Fruit fly (Drosophila melanogaster) whole organism, embryonic: ENCODE measurements around the gene Col4a1.

Experiments
- Ada2b ChIP-seq: fragments of 200-800 bp; sonication (Bioruptor generic); IDR thresholded peaks from 2 replicates; pipeline ENCODE4 v1.3.6; 2022; ENCODE audit warnings: missing biosample characterization, missing genetic modification characterization
- Atf6 ChIP-seq: fragments of 200-800 bp; sonication (Bioruptor generic); IDR thresholded peaks from 2 replicates; pipeline ENCODE4 v1.3.6; 2022; ENCODE audit warnings: missing biosample characterization, missing genetic modification characterization
- Blimp-1 ChIP-seq: fragments of 200-800 bp; sonication (Bioruptor generic); optimal IDR thresholded peaks from 3 replicates; lab custom pipeline; 2018; ENCODE audit warnings: missing biosample characterization, missing genetic modification characterization, mild to moderate bottlenecking, moderate library complexity, missing genetic modification reagents
- CG11398 ChIP-seq: fragments of 200-800 bp; sonication (Bioruptor generic); optimal IDR thresholded peaks from 2 replicates; lab custom pipeline; 2016; ENCODE audit warnings: missing biosample characterization, missing genetic modification characterization
- CG11695 ChIP-seq: fragments of 200-800 bp; sonication (Bioruptor generic); IDR thresholded peaks from 3 replicates; pipeline ENCODE4 v1.3.6; 2022; ENCODE audit warnings: missing biosample characterization, missing genetic modification characterization
- CG12071 ChIP-seq: fragments of 200-800 bp; sonication (Bioruptor generic); optimal IDR thresholded peaks from 3 replicates; lab custom pipeline; 2018; ENCODE audit warnings: missing biosample characterization, mild to moderate bottlenecking, missing genetic modification characterization
- CG12391 ChIP-seq: fragments of 200-800 bp; sonication (Bioruptor generic); optimal IDR thresholded peaks from 3 replicates; lab custom pipeline; 2018; ENCODE audit warnings: missing biosample characterization, mild to moderate bottlenecking, missing genetic modification characterization, moderate library complexity
- CG14667 ChIP-seq: fragments of 200-800 bp; sonication (Bioruptor generic); IDR thresholded peaks from 2 replicates; pipeline ENCODE4 v1.3.6; 2022; ENCODE audit warnings: missing biosample characterization, missing genetic modification characterization
- CG14860 ChIP-seq: fragments of 200-800 bp; sonication (Bioruptor generic); IDR thresholded peaks from 3 replicates; pipeline ENCODE4 v1.3.6; 2022; ENCODE audit warnings: missing biosample characterization, missing genetic modification characterization; ENCODE audit not compliant: partially characterized antibody
- CG1647 ChIP-seq: fragments of 200-800 bp; sonication (Bioruptor generic); optimal IDR thresholded peaks from 3 replicates; lab custom pipeline; 2016; ENCODE audit warnings: missing biosample characterization, missing genetic modification characterization
- CG17612 ChIP-seq: fragments of 200-800 bp; sonication (Bioruptor generic); IDR thresholded peaks from 2 replicates; pipeline ENCODE4 v1.3.6; 2022; ENCODE audit warnings: missing biosample characterization, missing genetic modification characterization
- CG2116 ChIP-seq: fragments of 200-800 bp; sonication (Bioruptor generic); optimal IDR thresholded peaks from 3 replicates; lab custom pipeline; 2018; ENCODE audit warnings: missing biosample characterization, mild to moderate bottlenecking, missing genetic modification characterization
- CG2875 ChIP-seq: fragments of 200-800 bp; sonication (Bioruptor generic); optimal IDR thresholded peaks from 2 replicates; lab custom pipeline; 2017; ENCODE audit warnings: missing biosample characterization, mild to moderate bottlenecking, missing genetic modification characterization, missing genetic modification reagents
- CG31441 ChIP-seq: fragments of 200-800 bp; sonication (Bioruptor generic); IDR thresholded peaks from 2 replicates; pipeline ENCODE4 v1.3.6; 2022; ENCODE audit warnings: missing biosample characterization, missing genetic modification characterization
- CG3281 ChIP-seq: fragments of 200-800 bp; sonication (Bioruptor generic); optimal IDR thresholded peaks from 3 replicates; lab custom pipeline; 2017; ENCODE audit warnings: missing biosample characterization, mild to moderate bottlenecking, missing genetic modification characterization
- CG3995 ChIP-seq: fragments of 200-800 bp; sonication (Bioruptor generic); optimal IDR thresholded peaks from 3 replicates; lab custom pipeline; 2016; ENCODE audit warnings: missing biosample characterization, missing genetic modification characterization
- CG5953 ChIP-seq: fragments of 200-800 bp; sonication (Bioruptor generic); IDR thresholded peaks from 2 replicates; pipeline ENCODE4 v1.3.6; 2022; ENCODE audit warnings: missing biosample characterization, missing genetic modification characterization
- CG6765 ChIP-seq: fragments of 200-800 bp; sonication (Bioruptor generic); optimal IDR thresholded peaks from 3 replicates; lab custom pipeline; 2017; ENCODE audit warnings: missing biosample characterization, mild to moderate bottlenecking, missing genetic modification characterization
- CG7372 ChIP-seq: fragments of 200-800 bp; sonication (Bioruptor generic); IDR thresholded peaks from 2 replicates; pipeline ENCODE4 v1.3.6; 2022; ENCODE audit warnings: missing biosample characterization, missing genetic modification characterization
- CG8290 ChIP-seq, 3 experiments: fragments of 200-800 bp; sonication (Bioruptor generic); optimal IDR thresholded peaks; 2 replicates each; lab custom pipeline; 2016 to 2019; ENCODE audit warnings: missing biosample characterization in 3 of 3, missing genetic modification characterization in 3 of 3, mild to moderate bottlenecking in 2 of 3, moderate library complexity in 1 of 3
- CG9932 ChIP-seq: fragments of 200-800 bp; sonication (Bioruptor generic); IDR thresholded peaks from 2 replicates; pipeline ENCODE4 v1.3.6; 2022; ENCODE audit warnings: missing biosample characterization, missing genetic modification characterization
- Dfd ChIP-seq, 2 experiments: fragments of >200 bp; optimal IDR thresholded peaks; 2 replicates each; lab custom pipeline; 2017; ENCODE audit warnings: missing biosample characterization in 2 of 2, missing genetic modification characterization in 2 of 2
- Dp ChIP-seq: fragments of 200-800 bp; sonication (Bioruptor generic); optimal IDR thresholded peaks from 2 replicates; lab custom pipeline; 2018; ENCODE audit warnings: missing biosample characterization, mild to moderate bottlenecking, missing genetic modification characterization, moderate library complexity
- ERR ChIP-seq: fragments of 200-800 bp; sonication (Bioruptor generic); optimal IDR thresholded peaks from 2 replicates; lab custom pipeline; 2016; ENCODE audit warnings: missing biosample characterization, missing genetic modification characterization
- Gug ChIP-seq: fragments of 200-800 bp; sonication (Bioruptor generic); IDR thresholded peaks from 4 replicates; pipeline ENCODE4 v1.3.6; 2022; ENCODE audit warnings: missing biosample characterization, missing genetic modification characterization
- HmgD ChIP-seq: fragments of 200-800 bp; sonication (Bioruptor generic); optimal IDR thresholded peaks from 3 replicates; lab custom pipeline; 2016; ENCODE audit warnings: missing biosample characterization, missing genetic modification characterization
- Mad ChIP-seq: fragments of 200-800 bp; sonication (Bioruptor generic); optimal IDR thresholded peaks from 2 replicates; lab custom pipeline; 2016; ENCODE audit warnings: missing biosample characterization, missing genetic modification characterization
- Mes4 ChIP-seq: fragments of 200-800 bp; sonication (Bioruptor generic); optimal IDR thresholded peaks from 2 replicates; lab custom pipeline; 2016; ENCODE audit warnings: missing biosample characterization, missing genetic modification characterization
- Ravus ChIP-seq: fragments of 200-800 bp; sonication (Bioruptor generic); IDR thresholded peaks from 2 replicates; pipeline ENCODE4 v1.3.6; 2022; ENCODE audit warnings: missing biosample characterization, missing genetic modification characterization
- Sox102F ChIP-seq: fragments of 200-800 bp; sonication (Bioruptor generic); optimal IDR thresholded peaks from 2 replicates; lab custom pipeline; 2018; ENCODE audit warnings: missing biosample characterization, mild to moderate bottlenecking, missing genetic modification characterization, moderate library complexity
- Stat92E ChIP-seq, 3 experiments: fragments of >200 bp in 2 of 3; fragments of 200-800 bp in 1 of 3; sonication (Bioruptor generic) in 1 of 3; optimal IDR thresholded peaks; 2 replicates each; lab custom pipeline; 2017 to 2019; ENCODE audit warnings: missing biosample characterization in 3 of 3, missing genetic modification characterization in 3 of 3, mild to moderate bottlenecking in 1 of 3, moderate library complexity in 1 of 3
- bsh ChIP-seq, 2 experiments: fragments of 200-800 bp; sonication (Bioruptor generic); optimal IDR thresholded peaks; 2 replicates each; lab custom pipeline; 2017 to 2018; ENCODE audit warnings: mild to moderate bottlenecking in 2 of 2, missing biosample characterization in 2 of 2, missing genetic modification characterization in 2 of 2, moderate library complexity in 1 of 2
- btn ChIP-seq: fragments of 200-800 bp; sonication (Bioruptor generic); optimal IDR thresholded peaks from 2 replicates; lab custom pipeline; 2016; ENCODE audit warnings: missing biosample characterization, missing genetic modification characterization
- chn ChIP-seq: fragments of 200-800 bp; sonication (Bioruptor generic); optimal IDR thresholded peaks from 2 replicates; lab custom pipeline; 2016; ENCODE audit warnings: missing biosample characterization, missing genetic modification characterization
- cwo ChIP-seq: fragments of 200-800 bp; sonication (Bioruptor generic); optimal IDR thresholded peaks from 3 replicates; lab custom pipeline; 2017; ENCODE audit warnings: missing biosample characterization, missing genetic modification characterization, mild to moderate bottlenecking, moderate library complexity, missing genetic modification reagents
- dm ChIP-seq: fragments of 200-800 bp; sonication (Bioruptor generic); optimal IDR thresholded peaks from 3 replicates; lab custom pipeline; 2016; ENCODE audit warnings: missing biosample characterization, missing genetic modification characterization
- eyg ChIP-seq: fragments of 200-800 bp; sonication (Bioruptor generic); optimal IDR thresholded peaks from 3 replicates; lab custom pipeline; 2016; ENCODE audit warnings: missing biosample characterization, missing genetic modification characterization
- gsb-n ChIP-seq: fragments of 200-800 bp; sonication (Bioruptor generic); optimal IDR thresholded peaks from 3 replicates; lab custom pipeline; 2018; ENCODE audit warnings: missing biosample characterization, mild to moderate bottlenecking, missing genetic modification characterization
- hbn ChIP-seq: fragments of 200-800 bp; sonication (Bioruptor generic); IDR thresholded peaks from 2 replicates; pipeline ENCODE4 v1.3.6; 2022; ENCODE audit warnings: missing biosample characterization, missing genetic modification characterization; ENCODE audit not compliant: partially characterized antibody
- kni ChIP-seq: fragments of 200-800 bp; sonication (Bioruptor generic); optimal IDR thresholded peaks from 3 replicates; lab custom pipeline; 2017; ENCODE audit warnings: mild to moderate bottlenecking, missing biosample characterization, missing genetic modification reagents, missing genetic modification characterization
- org-1 ChIP-seq: fragments of 200-800 bp; sonication (Bioruptor generic); optimal IDR thresholded peaks from 2 replicates; lab custom pipeline; 2017; ENCODE audit warnings: missing biosample characterization, missing genetic modification characterization
- seq ChIP-seq: fragments of 200-800 bp; sonication (Bioruptor generic); IDR thresholded peaks from 2 replicates; pipeline ENCODE4 v1.3.6; 2022; ENCODE audit warnings: missing biosample characterization, missing genetic modification characterization
- slp2 ChIP-seq: fragments of 200-800 bp; sonication (Bioruptor generic); optimal IDR thresholded peaks from 2 replicates; lab custom pipeline; 2016; ENCODE audit warnings: missing biosample characterization, missing genetic modification characterization
- sqz ChIP-seq: fragments of 200-800 bp; sonication (Bioruptor generic); optimal IDR thresholded peaks from 3 replicates; lab custom pipeline; 2018; ENCODE audit warnings: missing biosample characterization, mild to moderate bottlenecking, missing genetic modification characterization
- tll ChIP-seq, 2 experiments: fragments of 200-800 bp in 1 of 2; fragments of >200 bp in 1 of 2; sonication (Bioruptor generic) in 1 of 2; optimal IDR thresholded peaks; 2 replicates each; lab custom pipeline; 2017 to 2019; ENCODE audit warnings: missing biosample characterization in 2 of 2, missing genetic modification characterization in 2 of 2, mild to moderate bottlenecking in 1 of 2, moderate library complexity in 1 of 2
- trh ChIP-seq: fragments of 200-800 bp; sonication (Bioruptor generic); optimal IDR thresholded peaks from 2 replicates; lab custom pipeline; 2016; ENCODE audit warnings: missing biosample characterization, missing genetic modification characterization
- ttk ChIP-seq: fragments of 200-800 bp; sonication (Bioruptor generic); IDR thresholded peaks from 2 replicates; pipeline ENCODE4 v2.1.2; 2022; ENCODE audit warnings: missing biosample characterization, missing genetic modification characterization
- wor ChIP-seq: fragments of 200-800 bp; sonication (Bioruptor generic); IDR thresholded peaks from 2 replicates; pipeline ENCODE4 v1.3.6; 2022; ENCODE audit warnings: missing biosample characterization, missing genetic modification characterization
- zfh1 ChIP-seq: fragments of 200-800 bp; sonication (Bioruptor generic); IDR thresholded peaks from 3 replicates; pipeline ENCODE4 v1.3.6; 2022; ENCODE audit warnings: missing biosample characterization, missing genetic modification characterization

The Col4a1 gene

DNA sequence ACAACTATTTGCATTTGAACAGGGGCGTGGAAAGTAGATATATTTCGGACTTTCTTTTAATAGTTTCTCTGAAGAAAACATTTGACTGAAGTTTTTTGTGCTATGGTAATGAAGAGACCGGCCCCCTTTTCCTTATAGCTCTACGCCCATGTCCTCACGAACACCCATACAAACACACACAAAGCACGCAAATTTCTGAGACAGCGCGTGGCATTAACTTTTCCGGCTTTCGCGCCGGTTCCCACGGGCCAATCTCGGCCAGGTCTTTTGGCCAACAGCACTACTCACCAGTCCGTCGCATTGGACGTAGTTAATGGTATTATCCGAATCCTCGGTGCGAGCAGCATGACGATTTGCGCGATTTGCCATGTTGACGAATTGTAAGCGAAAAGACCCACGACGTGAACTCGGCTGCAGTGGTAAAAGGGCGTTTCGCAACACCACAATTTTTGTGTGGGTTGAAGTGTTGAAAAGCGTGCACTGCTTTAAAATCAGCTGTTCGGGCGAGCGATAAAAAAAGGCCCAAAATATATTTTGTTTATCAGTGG is 23.0 kb downstream of the Col4a1 start, which contains the start of gene senju (continued):
- TF ChIP-seq cwo (GFP tag; lab: Kevin White, UChicago), result peak; percentile 79
- peak in 1 of 3 experiments; percentile 8 for TF ChIP-seq Stat92E (GFP tag; optimal IDR thresholded peaks at IDR 0.05; lab: Kevin White, UChicago)
- TF ChIP-seq CG2116, result peak; percentile 67
- TF ChIP-seq ttk (GFP tag; lab: Robert Waterston, UW), result peak; percentile 69
- peak; percentile 85 for TF ChIP-seq CG11398 (GFP tag; lab: Kevin White, UChicago)
- peak; percentile 72 for TF ChIP-seq CG8290 (GFP tag; optimal IDR thresholded peaks at IDR 0.05; lab: Kevin White, UChicago)
- peak; percentile 33 to 91 for TF ChIP-seq CG8290 (tag; optimal IDR thresholded peaks at IDR 0.05; lab: Kevin White, UChicago)
- no peak; the same call in 1 of the 2 replicates for TF ChIP-seq Ravus
- TF ChIP-seq trh (GFP tag; lab: Kevin White, UChicago), result peak; percentile 21
- TF ChIP-seq CG14860, result peak; percentile 47; the same call in 1 of the 3 replicates
- TF ChIP-seq CG12071 (GFP tag; lab: Kevin White, UChicago), result peak; percentile 77
- peak; percentile 56 for TF ChIP-seq CG3995 (GFP tag; lab: Kevin White, UChicago)
- TF ChIP-seq CG12391 (tag; lab: Kevin White, UChicago), result peak; percentile 83
- peak; percentile 81 for TF ChIP-seq CG31441 (GFP tag; lab: Robert Waterston, UW)
- TF ChIP-seq Dfd (GFP tag; optimal IDR thresholded peaks at IDR 0.05; lab: Kevin White, UChicago), result no peak
- peak; percentile 80 for TF ChIP-seq Atf6 (GFP tag; lab: Robert Waterston, UW)
- peak; percentile 83 for TF ChIP-seq CG9932
- peak; percentile 72 to 82 for TF ChIP-seq bsh (GFP tag; optimal IDR thresholded peaks at IDR 0.05; lab: Kevin White, UChicago)
- peak; percentile 62; the same call in 1 of the 2 replicates for TF ChIP-seq CG5953 (GFP tag; lab: Robert Waterston, UW)
- peak; percentile 82 for TF ChIP-seq eyg (GFP tag; lab: Kevin White, UChicago)
- peak; percentile 78 for TF ChIP-seq btn
- peak; percentile 46 for TF ChIP-seq Dp (GFP tag; lab: Kevin White, UChicago)
- TF ChIP-seq kni, result peak; percentile 81
- peak; percentile 80 for TF ChIP-seq CG2875 (GFP tag; lab: Kevin White, UChicago)
- TF ChIP-seq slp2 (GFP tag; lab: Kevin White, UChicago), result peak; percentile 51
- 0 out of 2 replicates have a peak, but pooled peaks have one; percentile 42 for TF ChIP-seq hbn (GFP tag; lab: Robert Waterston, UW)
- no peak for TF ChIP-seq CG17612 (GFP tag; lab: Robert Waterston, UW)
- TF ChIP-seq Mes4 (GFP tag; lab: Kevin White, UChicago), result peak; percentile 70
- TF ChIP-seq CG3281 (GFP tag; lab: Kevin White, UChicago), result peak; percentile 78
- TF ChIP-seq chn (GFP tag; lab: Kevin White, UChicago), result peak; percentile 87
- peak; percentile 71 for TF ChIP-seq CG14667 (GFP tag; lab: Robert Waterston, UW)
- peak; percentile 81 for TF ChIP-seq CG6765
- peak; percentile 81 for TF ChIP-seq Gug (GFP tag; lab: Robert Waterston, UW)
- peak; percentile 81 for TF ChIP-seq seq (GFP tag; lab: Robert Waterston, UW)
- peak; percentile 69 for TF ChIP-seq gsb-n (tag; lab: Kevin White, UChicago)
- TF ChIP-seq HmgD (GFP tag; lab: Kevin White, UChicago), result peak; percentile 87
- 0 out of 2 replicates have a peak, but pooled peaks have one; percentile 30 for TF ChIP-seq CG7372
- peak; percentile 83; the same call in 2 of the 3 replicates for TF ChIP-seq zfh1 (GFP tag; lab: Robert Waterston, UW)
- TF ChIP-seq org-1 (GFP tag; lab: Kevin White, UChicago), result peak; percentile 85
- peak; percentile 74 for TF ChIP-seq CG11695 (GFP tag; lab: Robert Waterston, UW)
- TF ChIP-seq ERR (GFP tag; lab: Kevin White, UChicago), result peak; percentile 56
- TF ChIP-seq tll (GFP tag; optimal IDR thresholded peaks at IDR 0.05; lab: Kevin White, UChicago), result peak in 1 of 2 experiments; percentile 19
- peak; percentile 71 for TF ChIP-seq Blimp-1 (GFP tag; lab: Kevin White, UChicago)
- peak; percentile 80 for TF ChIP-seq Sox102F
- peak; percentile 95 for TF ChIP-seq dm (GFP tag; lab: Kevin White, UChicago)
- TF ChIP-seq Mad (GFP tag; lab: Kevin White, UChicago), result peak; percentile 83
- peak; percentile 95 for TF ChIP-seq sqz (GFP tag; lab: Kevin White, UChicago)
- no peak for TF ChIP-seq wor
- TF ChIP-seq CG1647, result peak; percentile 45
- peak; percentile 81 for TF ChIP-seq Ada2b (GFP tag; lab: Robert Waterston, UW)
